Fruit fly (Drosophila melanogaster) whole organism, embryonic: ENCODE results near the gene CG31493.

Source experiments
- ATbp ChIP-seq: fragments of 200-800 bp; sonication (Bioruptor generic); optimal IDR thresholded peaks from 2 replicates; lab custom pipeline; 2017; ENCODE audit warnings: missing biosample characterization, mild to moderate bottlenecking, missing genetic modification characterization, missing genetic modification reagents
- Abd-B ChIP-seq: fragments of 200-800 bp; sonication (Bioruptor generic); optimal IDR thresholded peaks from 2 replicates; lab custom pipeline; 2018; ENCODE audit warnings: missing biosample characterization, mild to moderate bottlenecking, missing genetic modification characterization, moderate library complexity
- Adf1 ChIP-seq: fragments of 200-800 bp; sonication (Bioruptor generic); IDR thresholded peaks from 2 replicates; pipeline ENCODE4 v1.3.6; 2022; ENCODE audit warnings: missing biosample characterization, missing genetic modification characterization
- Bdp1 ChIP-seq: fragments of 200-800 bp; sonication (Bioruptor generic); optimal IDR thresholded peaks from 3 replicates; lab custom pipeline; 2016; ENCODE audit warnings: missing biosample characterization, missing genetic modification characterization
- BtbVII ChIP-seq: fragments of 200-800 bp; sonication (Bioruptor generic); optimal IDR thresholded peaks from 3 replicates; lab custom pipeline; 2017; ENCODE audit warnings: missing biosample characterization, mild to moderate bottlenecking, missing genetic modification characterization
- CG12155 ChIP-seq: fragments of 200-800 bp; sonication (Bioruptor generic); optimal IDR thresholded peaks from 3 replicates; lab custom pipeline; 2016; ENCODE audit warnings: missing biosample characterization, missing genetic modification characterization
- CG12236 ChIP-seq: fragments of 200-800 bp; sonication (Bioruptor generic); optimal IDR thresholded peaks from 2 replicates; lab custom pipeline; 2016; ENCODE audit warnings: missing biosample characterization, missing genetic modification characterization
- CG14014 ChIP-seq: fragments of 200-800 bp; sonication (Bioruptor generic); IDR thresholded peaks from 2 replicates; pipeline ENCODE4 v1.3.6; 2022; ENCODE audit warnings: missing biosample characterization, missing genetic modification characterization
- CG14710 ChIP-seq: fragments of 200-800 bp; sonication (Bioruptor generic); optimal IDR thresholded peaks from 3 replicates; lab custom pipeline; 2019; ENCODE audit warnings: missing biosample characterization, mild to moderate bottlenecking, missing genetic modification characterization, moderate library complexity
- CG14860 ChIP-seq: fragments of 200-800 bp; sonication (Bioruptor generic); IDR thresholded peaks from 3 replicates; pipeline ENCODE4 v1.3.6; 2022; ENCODE audit warnings: missing biosample characterization, missing genetic modification characterization; ENCODE audit not compliant: partially characterized antibody
- CG16813 ChIP-seq: fragments of 200-800 bp; sonication (Bioruptor generic); IDR thresholded peaks from 3 replicates; pipeline ENCODE4 v1.3.6; 2022; ENCODE audit warnings: missing biosample characterization, missing genetic modification characterization; ENCODE audit not compliant: partially characterized antibody
- CG18011 ChIP-seq: fragments of 200-800 bp; sonication (Bioruptor generic); optimal IDR thresholded peaks from 2 replicates; lab custom pipeline; 2017; ENCODE audit warnings: missing biosample characterization, missing genetic modification characterization, mild to moderate bottlenecking, moderate library complexity, missing genotype
- CG1832 ChIP-seq: fragments of 200-800 bp; sonication (Bioruptor generic); optimal IDR thresholded peaks from 2 replicates; lab custom pipeline; 2017; ENCODE audit warnings: missing biosample characterization, mild to moderate bottlenecking, missing genetic modification characterization, inconsistent platforms
- CG2116 ChIP-seq: fragments of 200-800 bp; sonication (Bioruptor generic); optimal IDR thresholded peaks from 3 replicates; lab custom pipeline; 2018; ENCODE audit warnings: missing biosample characterization, mild to moderate bottlenecking, missing genetic modification characterization
- CG2199 ChIP-seq: fragments of 200-800 bp; sonication (Bioruptor generic); IDR thresholded peaks from 3 replicates; pipeline ENCODE4 v1.3.6; 2022; ENCODE audit warnings: missing biosample characterization, missing genetic modification characterization
- CG31388 ChIP-seq: fragments of 200-800 bp; sonication (Bioruptor generic); optimal IDR thresholded peaks from 2 replicates; lab custom pipeline; 2016; ENCODE audit warnings: missing biosample characterization, missing genetic modification characterization
- CG34224 ChIP-seq: fragments of 200-800 bp; sonication (Bioruptor generic); IDR thresholded peaks from 3 replicates; pipeline ENCODE4 v1.3.6; 2022; ENCODE audit warnings: missing biosample characterization, missing genetic modification characterization; ENCODE audit not compliant: partially characterized antibody
- CG4328 ChIP-seq: fragments of 200-800 bp; sonication (Bioruptor generic); optimal IDR thresholded peaks from 3 replicates; lab custom pipeline; 2017; ENCODE audit warnings: missing biosample characterization, missing genetic modification reagents, missing genetic modification characterization
- CG8281 ChIP-seq: fragments of 200-800 bp; sonication (Bioruptor generic); optimal IDR thresholded peaks from 2 replicates; lab custom pipeline; 2018; ENCODE audit warnings: missing biosample characterization, mild to moderate bottlenecking, missing genetic modification characterization, moderate library complexity
- CG8924 ChIP-seq: fragments of 200-800 bp; optimal IDR thresholded peaks from 3 replicates; lab custom pipeline; 2019; ENCODE audit warnings: missing biosample characterization, mild to moderate bottlenecking, missing genetic modification characterization, moderate library complexity
- CG9817 ChIP-seq: fragments of 200-800 bp; sonication (Bioruptor generic); optimal IDR thresholded peaks from 2 replicates; lab custom pipeline; 2018; ENCODE audit warnings: missing biosample characterization, mild to moderate bottlenecking, missing genetic modification characterization, moderate library complexity
- Dfd ChIP-seq, 2 experiments: fragments of >200 bp; optimal IDR thresholded peaks; 2 replicates each; lab custom pipeline; 2017; ENCODE audit warnings: missing biosample characterization in 2 of 2, missing genetic modification characterization in 2 of 2
- HHEX ChIP-seq: fragments of 200-800 bp; sonication (Bioruptor generic); optimal IDR thresholded peaks from 3 replicates; lab custom pipeline; 2017; ENCODE audit warnings: missing biosample characterization, mild to moderate bottlenecking, missing genetic modification characterization, missing genetic modification reagents
- Lpt ChIP-seq: fragments of >200 bp; optimal IDR thresholded peaks from 2 replicates; lab custom pipeline; 2018; ENCODE audit warnings: missing biosample characterization, missing genetic modification characterization
- Nf-YB ChIP-seq: fragments of 200-800 bp; sonication (Bioruptor generic); optimal IDR thresholded peaks from 3 replicates; lab custom pipeline; 2019; ENCODE audit warnings: missing biosample characterization, mild to moderate bottlenecking, missing genetic modification characterization, moderate library complexity
- Pdp1 ChIP-seq, 2 experiments: fragments of 200-800 bp; sonication (Bioruptor generic); optimal IDR thresholded peaks; 3 replicates each; lab custom pipeline; 2016; ENCODE audit warnings: missing biosample characterization in 2 of 2, missing genetic modification characterization in 2 of 2, mild to moderate bottlenecking in 1 of 2, moderate library complexity in 1 of 2
- Rx ChIP-seq: fragments of 200-800 bp; sonication (Bioruptor generic); IDR thresholded peaks from 2 replicates; pipeline ENCODE4 v1.3.6; 2022; ENCODE audit warnings: missing biosample characterization, missing genetic modification characterization
- Stat92E ChIP-seq, 3 experiments: fragments of >200 bp in 2 of 3; fragments of 200-800 bp in 1 of 3; sonication (Bioruptor generic) in 1 of 3; optimal IDR thresholded peaks; 2 replicates each; lab custom pipeline; 2017 to 2019; ENCODE audit warnings: missing biosample characterization in 3 of 3, missing genetic modification characterization in 3 of 3, mild to moderate bottlenecking in 1 of 3, moderate library complexity in 1 of 3
- TFAM ChIP-seq: fragments of 200-800 bp; sonication (Bioruptor generic); optimal IDR thresholded peaks from 2 replicates; lab custom pipeline; 2017; ENCODE audit warnings: missing biosample characterization, missing genetic modification characterization, inconsistent platforms
- Trl ChIP-seq, 3 experiments: fragments of >200 bp in 2 of 3; fragments of 200-800 bp in 1 of 3; sonication (Bioruptor generic) in 1 of 3; optimal IDR thresholded peaks; 2 replicates in 1 of 3; 3 replicates in 2 of 3; lab custom pipeline; 2016 to 2017; ENCODE audit warnings: missing biosample characterization in 1 of 3, missing genetic modification characterization in 1 of 3
- amos ChIP-seq: fragments of 200-800 bp; sonication (Bioruptor generic); IDR thresholded peaks from 2 replicates; pipeline ENCODE4 v1.3.6; 2022; ENCODE audit warnings: missing biosample characterization, missing genetic modification characterization; ENCODE audit not compliant: partially characterized antibody
- ase ChIP-seq: fragments of 200-800 bp; sonication (Bioruptor generic); IDR thresholded peaks from 3 replicates; pipeline ENCODE4 v1.3.6; 2022; ENCODE audit warnings: missing biosample characterization, missing genetic modification characterization
- br ChIP-seq: fragments of >200 bp; optimal IDR thresholded peaks from 2 replicates; lab custom pipeline; 2017
- btn ChIP-seq: fragments of 200-800 bp; sonication (Bioruptor generic); optimal IDR thresholded peaks from 2 replicates; lab custom pipeline; 2016; ENCODE audit warnings: missing biosample characterization, missing genetic modification characterization
- fru ChIP-seq: fragments of >200 bp; optimal IDR thresholded peaks from 2 replicates; lab custom pipeline; 2017
- fu2 ChIP-seq: fragments of 200-800 bp; sonication (Bioruptor generic); optimal IDR thresholded peaks from 2 replicates; lab custom pipeline; 2016; ENCODE audit warnings: missing biosample characterization, missing genetic modification characterization
- grau ChIP-seq: fragments of 200-800 bp; optimal IDR thresholded peaks from 3 replicates; lab custom pipeline; 2019; ENCODE audit warnings: missing biosample characterization, mild to moderate bottlenecking, missing genetic modification characterization, moderate library complexity
- h ChIP-seq: fragments of >200 bp; optimal IDR thresholded peaks from 2 replicates; lab custom pipeline; 2017
- kay ChIP-seq: fragments of 200-800 bp; sonication (Bioruptor generic); optimal IDR thresholded peaks from 2 replicates; lab custom pipeline; 2016; ENCODE audit warnings: missing biosample characterization, missing genetic modification characterization
- klu ChIP-seq: fragments of 200-800 bp; sonication (Bioruptor generic); IDR thresholded peaks from 2 replicates; pipeline ENCODE4 v1.3.6; 2022; ENCODE audit warnings: missing biosample characterization, missing genetic modification characterization
- lilli ChIP-seq: fragments of 200-800 bp; sonication (Bioruptor generic); optimal IDR thresholded peaks from 3 replicates; lab custom pipeline; 2016; ENCODE audit warnings: missing biosample characterization, missing genetic modification characterization
- lov ChIP-seq, 2 experiments: fragments of 200-800 bp in 1 of 2; fragments of >200 bp in 1 of 2; sonication (Bioruptor generic) in 1 of 2; IDR thresholded peaks in 1 of 2; optimal IDR thresholded peaks in 1 of 2; 2 replicates in 1 of 2; 3 replicates in 1 of 2; pipeline versions ENCODE4 v1.3.6 to Lab custom; 2017 to 2022; ENCODE audit warnings: missing biosample characterization in 1 of 2, missing genetic modification characterization in 1 of 2
- mld ChIP-seq: fragments of 200-800 bp; sonication (Bioruptor generic); IDR thresholded peaks from 3 replicates; pipeline ENCODE4 v1.3.6; 2022; ENCODE audit warnings: missing biosample characterization, missing genetic modification characterization; ENCODE audit not compliant: partially characterized antibody
- pb ChIP-seq: fragments of 200-800 bp; sonication (Bioruptor generic); optimal IDR thresholded peaks from 3 replicates; lab custom pipeline; 2016; ENCODE audit warnings: missing biosample characterization, missing genetic modification characterization
- ro ChIP-seq: fragments of 200-800 bp; sonication (Bioruptor generic); IDR thresholded peaks from 2 replicates; pipeline ENCODE4 v1.3.6; 2022; ENCODE audit warnings: missing biosample characterization, missing genetic modification characterization
- sna ChIP-seq: fragments of 200-800 bp; sonication (Bioruptor generic); IDR thresholded peaks from 2 replicates; pipeline ENCODE4 v1.3.6; 2022; ENCODE audit warnings: missing biosample characterization, missing genetic modification characterization; ENCODE audit not compliant: partially characterized antibody
- sug ChIP-seq: fragments of 200-800 bp; optimal IDR thresholded peaks from 2 replicates; lab custom pipeline; 2019; ENCODE audit warnings: missing biosample characterization, mild to moderate bottlenecking, missing genetic modification characterization, moderate library complexity
- vvl ChIP-seq: fragments of 200-800 bp; sonication (Bioruptor generic); IDR thresholded peaks from 2 replicates; pipeline ENCODE4 v1.3.6; 2022; ENCODE audit warnings: missing biosample characterization, missing genetic modification characterization

The CG31493 gene

DNA sequence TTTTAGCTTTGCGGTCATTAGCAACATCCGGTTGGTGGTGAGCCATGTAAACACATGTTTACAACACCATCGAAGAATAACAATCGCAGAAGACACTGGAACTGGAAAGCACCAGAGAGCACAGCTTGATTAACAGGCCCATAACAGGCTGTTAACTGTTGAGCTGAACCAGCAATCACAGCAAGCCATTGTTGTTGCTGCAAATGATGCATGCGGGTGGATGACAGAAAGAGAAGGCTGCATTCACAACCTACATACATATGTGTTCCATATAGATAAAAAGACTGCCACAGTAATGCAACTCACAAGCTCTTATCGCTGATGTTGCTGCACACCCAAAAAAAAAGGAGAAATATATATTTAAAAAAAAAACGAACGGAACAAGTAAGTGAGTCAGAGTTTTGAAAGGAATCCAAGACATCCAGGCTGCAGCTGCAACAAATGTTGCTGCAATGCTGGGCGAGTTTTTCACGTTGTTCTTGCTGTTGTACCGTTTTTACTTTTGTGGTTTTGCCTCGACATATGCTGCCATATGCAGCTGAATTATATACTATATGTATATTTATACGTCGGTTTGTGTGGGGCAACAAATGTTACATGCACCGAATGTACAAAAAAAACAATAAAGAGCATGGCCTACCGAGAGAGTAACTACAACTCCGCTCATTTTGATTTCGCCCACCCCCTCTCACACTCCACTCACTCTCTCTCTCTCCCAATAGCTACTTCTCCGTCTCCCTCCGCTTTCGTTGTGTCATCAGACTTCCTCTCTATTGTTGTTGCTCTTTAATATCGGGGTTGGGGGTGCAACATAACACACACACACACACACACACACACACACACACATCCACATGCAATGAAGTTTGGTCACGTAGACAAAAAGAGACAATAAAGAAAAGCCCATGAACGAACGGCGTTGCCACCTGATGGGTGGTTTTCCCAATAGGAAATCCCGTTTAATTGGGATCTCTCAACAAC is 28.2 kb upstream of the CG31493 start (continued):
- TF ChIP-seq Bdp1 (GFP tag; lab: Kevin White, UChicago) = no peak
- no peak for TF ChIP-seq Abd-B (GFP tag; lab: Kevin White, UChicago)
- no peak for TF ChIP-seq CG4328 (GFP tag; lab: Kevin White, UChicago)
- TF ChIP-seq CG14710 (tag; lab: Kevin White, UChicago) = no peak
- TF ChIP-seq mld (GFP tag; lab: Robert Waterston, UW) = no peak
- TF ChIP-seq Stat92E (GFP tag; optimal IDR thresholded peaks at IDR 0.05; lab: Kevin White, UChicago) = no peak
- no peak for TF ChIP-seq TFAM
- TF ChIP-seq CG8924 (tag; lab: Kevin White, UChicago) = peak; percentile 33
- TF ChIP-seq Trl (optimal IDR thresholded peaks at IDR 0.05; lab: Kevin White, UChicago) = peak; percentile 88 to 100
- TF ChIP-seq Trl (GFP tag; optimal IDR thresholded peaks at IDR 0.05; lab: Kevin White, UChicago) = no peak
- no peak for TF ChIP-seq klu
- TF ChIP-seq sna (GFP tag; lab: Robert Waterston, UW) = no peak
- no peak for TF ChIP-seq grau
- no peak for TF ChIP-seq CG9817
- TF ChIP-seq CG14860 = no peak
- no peak for TF ChIP-seq Nf-YB (GFP tag; lab: Kevin White, UChicago)
- no peak for TF ChIP-seq fru (lab: Kevin White, UChicago)
- TF ChIP-seq sug (tag; lab: Kevin White, UChicago) = no peak
- no peak for TF ChIP-seq CG12155 (GFP tag; lab: Kevin White, UChicago)
- no peak for TF ChIP-seq ase (GFP tag; lab: Robert Waterston, UW)
- TF ChIP-seq Rx = no peak
- no peak for TF ChIP-seq BtbVII (GFP tag; lab: Kevin White, UChicago)
- TF ChIP-seq lov (optimal IDR thresholded peaks at IDR 0.05; lab: Kevin White, UChicago) = no peak
- TF ChIP-seq lov (GFP tag; IDR thresholded peaks at IDR 0.05; lab: Robert Waterston, UW) = no peak
- TF ChIP-seq CG12236 = no peak
- no peak for TF ChIP-seq h
- no peak for TF ChIP-seq CG18011 (GFP tag; lab: Kevin White, UChicago)
- peak in 1 of 2 experiments; percentile 36 for TF ChIP-seq Dfd (GFP tag; optimal IDR thresholded peaks at IDR 0.05; lab: Kevin White, UChicago)
- no peak for TF ChIP-seq CG31388
- TF ChIP-seq ro (GFP tag; lab: Robert Waterston, UW) = no peak
- no peak for TF ChIP-seq br (lab: Kevin White, UChicago)
- TF ChIP-seq amos (GFP tag; lab: Robert Waterston, UW) = no peak
- no peak for TF ChIP-seq CG1832
- TF ChIP-seq lilli (GFP tag; lab: Kevin White, UChicago) = no peak
- no peak for TF ChIP-seq HHEX
- no peak for TF ChIP-seq Adf1 (GFP tag; lab: Robert Waterston, UW)
- TF ChIP-seq vvl (GFP tag; lab: Robert Waterston, UW) = peak; percentile 58; the same call in 1 of the 2 replicates
- TF ChIP-seq CG14014 (GFP tag; lab: Robert Waterston, UW) = no peak
- no peak for TF ChIP-seq CG16813 (GFP tag; lab: Robert Waterston, UW)
- no peak for TF ChIP-seq CG34224
- TF ChIP-seq Lpt (GFP tag; lab: Kevin White, UChicago) = peak; percentile 73
- TF ChIP-seq fu2 (GFP tag; lab: Kevin White, UChicago) = no peak
- peak in 1 of 2 experiments; percentile 94 for TF ChIP-seq Pdp1 (GFP tag; optimal IDR thresholded peaks at IDR 0.05; lab: Kevin White, UChicago)
- TF ChIP-seq ATbp = no peak
- no peak for TF ChIP-seq CG8281
- peak; percentile 86; the same call in 1 of the 3 replicates for TF ChIP-seq CG2199
- TF ChIP-seq btn (GFP tag; lab: Kevin White, UChicago) = no peak
- TF ChIP-seq pb (GFP tag; lab: Kevin White, UChicago) = no peak
- TF ChIP-seq CG2116 = peak; percentile 11
- no peak for TF ChIP-seq kay (GFP tag; lab: Kevin White, UChicago)
